Worm (Caenorhabditis elegans) whole organism, L2 larva: ENCODE results near the gene Y57G11C.499.
A peak's percentile ranks its signal among the peaks of the same experiment; 100 is the strongest.

Source experiments
- C34F6.9 ChIP-seq: fragments of 150-350 bp; optimal IDR thresholded peaks from 2 replicates; lab custom pipeline; 2014; ENCODE audit warnings: missing biosample characterization, missing genetic modification characterization
- F13H6.1 ChIP-seq: sonication (generic microtip); optimal IDR thresholded peaks from 2 replicates; lab custom pipeline; 2016; ENCODE audit warnings: missing genetic modification characterization, missing compliant biosample characterization
- R02D3.7 ChIP-seq: fragments of 150-350 bp; optimal IDR thresholded peaks from 2 replicates; lab custom pipeline; 2014; ENCODE audit warnings: missing biosample characterization, missing genetic modification characterization
- Y55F3AM.14 ChIP-seq: fragments of 200-800 bp; sonication (Bioruptor generic); optimal IDR thresholded peaks from 2 replicates; lab custom pipeline; 2018; ENCODE audit warnings: mild to moderate bottlenecking, missing genetic modification characterization, missing compliant biosample characterization
- aly-2 ChIP-seq: fragments of 150-350 bp; optimal IDR thresholded peaks from 2 replicates; lab custom pipeline; 2014; ENCODE audit warnings: missing biosample characterization, missing genetic modification characterization
- ama-1 ChIP-seq: fragments of 150-350 bp; optimal IDR thresholded peaks from 2 replicates; lab custom pipeline; 2018; ENCODE audit warnings: inconsistent platforms
- blmp-1 ChIP-seq: sonication (generic microtip); optimal IDR thresholded peaks from 2 replicates; lab custom pipeline; 2017; ENCODE audit warnings: missing genetic modification characterization, mild to moderate bottlenecking, missing compliant biosample characterization, antibody characterized with exemption, moderate library complexity; ENCODE audit not compliant: insufficient read depth
- ceh-16 ChIP-seq: fragments of 150-350 bp; optimal IDR thresholded peaks from 2 replicates; lab custom pipeline; 2014; ENCODE audit warnings: missing biosample characterization, missing genetic modification characterization
- ceh-82 ChIP-seq: fragments of 150-350 bp; optimal IDR thresholded peaks from 2 replicates; lab custom pipeline; 2014; ENCODE audit warnings: missing biosample characterization, missing genetic modification characterization
- crh-2 ChIP-seq: sonication (generic microtip); optimal IDR thresholded peaks from 2 replicates; lab custom pipeline; 2017; ENCODE audit warnings: missing biosample characterization, missing genetic modification characterization
- dmd-4 ChIP-seq: sonication (generic microtip); optimal IDR thresholded peaks from 2 replicates; lab custom pipeline; 2017; ENCODE audit warnings: missing biosample characterization, missing genetic modification characterization
- egl-27 ChIP-seq: sonication (generic microtip); optimal IDR thresholded peaks from 3 replicates; lab custom pipeline; 2017; ENCODE audit warnings: missing biosample characterization, missing genetic modification reagents, missing genetic modification characterization
- elt-1 ChIP-seq: fragments of 150-350 bp; optimal IDR thresholded peaks from 2 replicates; lab custom pipeline; 2014; ENCODE audit warnings: missing biosample characterization, missing genetic modification characterization
- elt-3 ChIP-seq: sonication (generic microtip); optimal IDR thresholded peaks from 2 replicates; lab custom pipeline; 2017; ENCODE audit warnings: missing biosample characterization, missing genetic modification characterization
- fos-1 ChIP-seq: fragments of 150-350 bp; optimal IDR thresholded peaks from 2 replicates; lab custom pipeline; 2014; ENCODE audit warnings: missing biosample characterization, missing genetic modification characterization
- gmeb-1 ChIP-seq: fragments of 150-350 bp; optimal IDR thresholded peaks from 2 replicates; lab custom pipeline; 2014; ENCODE audit warnings: missing biosample characterization, missing genetic modification characterization
- lin-11 ChIP-seq: fragments of 150-350 bp; sonication (generic microtip); optimal IDR thresholded peaks from 2 replicates; lab custom pipeline; 2014; ENCODE audit warnings: missing biosample characterization, missing genetic modification characterization, inconsistent platforms, mixed read lengths
- lin-13 ChIP-seq: fragments of 150-350 bp; optimal IDR thresholded peaks from 2 replicates; lab custom pipeline; 2014; ENCODE audit warnings: missing biosample characterization, missing genetic modification reagents, missing genetic modification characterization
- lin-39 ChIP-seq: fragments of 150-350 bp; optimal IDR thresholded peaks from 2 replicates; lab custom pipeline; 2014; ENCODE audit warnings: missing biosample characterization, missing genetic modification reagents, missing genetic modification characterization
- lsy-2 ChIP-seq, 2 experiments: fragments of 150-350 bp in 1 of 2; sonication (generic microtip) in 1 of 2; optimal IDR thresholded peaks; 2 replicates each; lab custom pipeline; 2014 to 2017; ENCODE audit warnings: missing biosample characterization in 2 of 2, missing genetic modification characterization in 2 of 2
- mab-5 ChIP-seq: fragments of 150-350 bp; optimal IDR thresholded peaks from 2 replicates; lab custom pipeline; 2014; ENCODE audit warnings: missing biosample characterization, missing genetic modification characterization
- mbf-1 ChIP-seq: sonication (generic microtip); optimal IDR thresholded peaks from 2 replicates; lab custom pipeline; 2017; ENCODE audit warnings: missing biosample characterization, missing genetic modification characterization
- mdl-1 ChIP-seq, 2 experiments: fragments of 150-350 bp in 1 of 2; sonication (generic microtip) in 1 of 2; optimal IDR thresholded peaks; 2 replicates each; lab custom pipeline; 2017; ENCODE audit warnings: missing biosample characterization in 2 of 2, missing genetic modification characterization in 2 of 2
- nhr-10 ChIP-seq: sonication (generic microtip); optimal IDR thresholded peaks from 2 replicates; lab custom pipeline; 2017; ENCODE audit warnings: missing biosample characterization, missing genetic modification characterization
- nhr-11 ChIP-seq: fragments of 150-350 bp; optimal IDR thresholded peaks from 2 replicates; lab custom pipeline; 2014; ENCODE audit warnings: missing biosample characterization, missing genetic modification characterization
- nhr-12 ChIP-seq: fragments of 150-350 bp; optimal IDR thresholded peaks from 2 replicates; lab custom pipeline; 2014; ENCODE audit warnings: missing biosample characterization, missing genetic modification characterization
- nhr-129 ChIP-seq: fragments of 150-350 bp; optimal IDR thresholded peaks from 2 replicates; lab custom pipeline; 2014; ENCODE audit warnings: missing biosample characterization, missing genetic modification characterization
- nhr-21 ChIP-seq: fragments of 150-350 bp; optimal IDR thresholded peaks from 2 replicates; lab custom pipeline; 2014; ENCODE audit warnings: missing biosample characterization, missing genetic modification characterization
- nhr-23 ChIP-seq: fragments of 150-350 bp; optimal IDR thresholded peaks from 2 replicates; lab custom pipeline; 2014; ENCODE audit warnings: missing biosample characterization, missing genetic modification reagents, missing genetic modification characterization
- nhr-237 ChIP-seq: fragments of 150-350 bp; optimal IDR thresholded peaks from 2 replicates; lab custom pipeline; 2014; ENCODE audit warnings: missing biosample characterization, missing genetic modification characterization
- nhr-25 ChIP-seq: fragments of 150-350 bp; sonication (generic microtip); optimal IDR thresholded peaks from 3 replicates; lab custom pipeline; 2014; ENCODE audit warnings: missing biosample characterization, missing genetic modification characterization
- nhr-6 ChIP-seq: fragments of 150-350 bp; optimal IDR thresholded peaks from 2 replicates; lab custom pipeline; 2014; ENCODE audit warnings: missing biosample characterization, missing genetic modification characterization
- nhr-77 ChIP-seq: fragments of 150-350 bp; optimal IDR thresholded peaks from 2 replicates; lab custom pipeline; 2014; ENCODE audit warnings: missing biosample characterization, missing genetic modification characterization
- peb-1 ChIP-seq: fragments of 150-350 bp; optimal IDR thresholded peaks from 2 replicates; lab custom pipeline; 2014; ENCODE audit warnings: missing biosample characterization, missing genetic modification characterization
- sem-4 ChIP-seq: fragments of 150-350 bp; optimal IDR thresholded peaks from 2 replicates; lab custom pipeline; 2014; ENCODE audit warnings: missing biosample characterization, missing genetic modification reagents, missing genetic modification characterization
- skn-1 ChIP-seq: sonication (generic microtip); optimal IDR thresholded peaks from 2 replicates; lab custom pipeline; 2017; ENCODE audit warnings: missing biosample characterization, missing genetic modification characterization
- sma-3 ChIP-seq: sonication (generic microtip); optimal IDR thresholded peaks from 2 replicates; lab custom pipeline; 2016; ENCODE audit warnings: missing genetic modification reagents, missing genetic modification characterization, missing compliant biosample characterization
- sma-9 ChIP-seq, 2 experiments: fragments of 150-350 bp in 1 of 2; sonication (generic microtip) in 1 of 2; optimal IDR thresholded peaks; 2 replicates each; lab custom pipeline; 2014 to 2016; ENCODE audit warnings: missing genetic modification characterization in 2 of 2, mild to moderate bottlenecking in 1 of 2, missing biosample characterization in 1 of 2, missing compliant biosample characterization in 1 of 2, missing genetic modification reagents in 1 of 2, moderate library complexity in 1 of 2
- snpc-4 ChIP-seq: fragments of 150-350 bp; optimal IDR thresholded peaks from 2 replicates; lab custom pipeline; 2014; ENCODE audit warnings: missing biosample characterization, missing genetic modification characterization
- unc-39 ChIP-seq: fragments of 150-350 bp; optimal IDR thresholded peaks from 2 replicates; lab custom pipeline; 2014; ENCODE audit warnings: missing biosample characterization, missing genetic modification characterization
- unc-55 ChIP-seq: fragments of 150-350 bp; sonication (generic microtip); optimal IDR thresholded peaks from 3 replicates; lab custom pipeline; 2014; ENCODE audit warnings: missing biosample characterization, missing genetic modification reagents, missing genetic modification characterization
- unc-62 ChIP-seq: fragments of 150-350 bp; optimal IDR thresholded peaks from 2 replicates; lab custom pipeline; 2014; ENCODE audit warnings: missing biosample characterization, missing genetic modification reagents, missing genetic modification characterization
- zag-1 ChIP-seq: fragments of 150-350 bp; optimal IDR thresholded peaks from 2 replicates; lab custom pipeline; 2014; ENCODE audit warnings: missing biosample characterization, missing genetic modification characterization
- ztf-1 ChIP-seq: fragments of 200-800 bp; sonication (Bioruptor generic); conservative IDR thresholded peaks from 2 replicates; pipeline ENCODE4 v1.3.6; 2022; ENCODE audit warnings: missing genetic modification characterization, missing compliant biosample characterization
- ztf-11 ChIP-seq: sonication (generic microtip); optimal IDR thresholded peaks from 2 replicates; lab custom pipeline; 2017; ENCODE audit warnings: missing biosample characterization, missing genetic modification characterization
- ztf-4 ChIP-seq: fragments of 150-350 bp; optimal IDR thresholded peaks from 2 replicates; lab custom pipeline; 2014; ENCODE audit warnings: missing biosample characterization, missing genetic modification characterization

Y57G11C.499 gene

DNA sequence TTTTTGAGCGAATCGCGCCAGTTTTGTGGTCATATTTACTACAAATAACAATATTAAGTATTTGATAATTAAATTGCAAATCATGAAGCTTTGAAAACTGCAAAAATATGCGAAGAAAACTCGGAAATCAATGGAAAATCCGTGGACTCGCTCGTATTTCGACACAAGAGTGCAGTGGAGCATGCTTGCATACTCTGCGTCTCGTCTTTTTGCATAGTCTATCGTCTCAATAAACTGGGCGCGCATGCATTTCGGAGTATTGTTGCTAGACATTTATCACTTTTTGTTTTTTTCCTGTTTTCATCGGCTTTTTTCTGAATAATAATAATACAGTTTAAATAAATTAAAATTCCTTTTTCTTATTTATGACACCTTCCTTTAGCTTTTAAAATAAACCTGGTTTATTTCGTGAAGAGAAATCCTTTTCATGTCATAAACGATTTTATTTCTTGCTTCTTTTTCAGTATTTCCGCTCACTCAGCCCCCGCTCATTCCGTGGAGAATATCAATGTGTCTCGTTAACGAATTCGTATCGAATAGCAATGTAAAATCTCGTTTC lies 13.0 kb upstream of the Y57G11C.499 start, which contains the start of the genes mrps-7 and Y57G11C.3:
TSS of gene mrps-7 (minus strand) at position 38 of the 559 bp plus-strand sequence.
TSS of gene Y57G11C.3 (plus strand) at position 509 of the 559 bp plus-strand sequence.
- TF ChIP-seq egl-27 (tag; lab: Kevin White, UChicago) (peak; percentile 86), nhr-23 (tag; lab: Kevin White, UChicago) (no peak), ceh-82 (tag; lab: Kevin White, UChicago) (peak; percentile 63), aly-2 (no peak), zag-1 (tag; lab: Kevin White, UChicago) (peak; percentile 73), nhr-12 (tag; lab: Kevin White, UChicago) (no peak), unc-55 (GFP tag; lab: Kevin White, UChicago) (peak; percentile 99), ama-1 (lab: Kevin White, UChicago) (peak; percentile 72), nhr-21 (tag; lab: Kevin White, UChicago) (peak; percentile 93), nhr-25 (tag; lab: Kevin White, UChicago) (peak; percentile 92), sma-3 (GFP tag; lab: Kevin White, UChicago) (peak; percentile 93), R02D3.7 (tag; lab: Kevin White, UChicago) (peak; percentile 96), blmp-1 (tag; lab: Kevin White, UChicago) (peak; percentile 70), gmeb-1 (tag; lab: Kevin White, UChicago) (peak; percentile 91), elt-1 (tag; lab: Kevin White, UChicago) (no peak), ztf-11 (peak; percentile 55), mdl-1 (tag; optimal IDR thresholded peaks at IDR 0.05; lab: Kevin White, UChicago) (peak; percentile 70 to 78), nhr-129 (peak; percentile 95), nhr-77 (peak; percentile 37), lsy-2 (tag; optimal IDR thresholded peaks at IDR 0.05; lab: Kevin White, UChicago) (peak; percentile 91 to 95), unc-62 (GFP tag; lab: Kevin White, UChicago) (no peak), nhr-10 (tag; lab: Kevin White, UChicago) (peak; percentile 47), fos-1 (peak; percentile 68), Y55F3AM.14 (GFP tag; lab: Kevin White, UChicago) (peak; percentile 14), mab-5 (peak; percentile 91), unc-39 (tag; lab: Kevin White, UChicago) (no peak), lin-13 (GFP tag; lab: Kevin White, UChicago) (peak; percentile 93), elt-3 (tag; lab: Kevin White, UChicago) (no peak), nhr-237 (tag; lab: Kevin White, UChicago) (no peak), crh-2 (tag; lab: Kevin White, UChicago) (peak; percentile 94), peb-1 (tag; lab: Kevin White, UChicago) (no peak), lin-39 (tag; lab: Kevin White, UChicago) (peak; percentile 82), ztf-1 (GFP tag; lab: Robert Waterston, UW) (no peak), dmd-4 (tag; lab: Kevin White, UChicago) (no peak), nhr-6 (tag; lab: Kevin White, UChicago) (peak; percentile 90), skn-1 (tag; lab: Kevin White, UChicago) (no peak), nhr-11 (no peak), snpc-4 (tag; lab: Kevin White, UChicago) (peak; percentile 83), ztf-4 (peak; percentile 79), C34F6.9 (peak; percentile 97), ceh-16 (tag; lab: Kevin White, UChicago) (peak; percentile 86), sma-9 (GFP tag; optimal IDR thresholded peaks at IDR 0.05; lab: Kevin White, UChicago) (peak; percentile 89), sma-9 (tag; optimal IDR thresholded peaks at IDR 0.05; lab: Kevin White, UChicago) (no peak), sem-4 (tag; lab: Kevin White, UChicago) (peak; percentile 71), F13H6.1 (peak; percentile 88), lin-11 (tag; lab: Kevin White, UChicago) (peak; percentile 91), mbf-1 (no peak)
- TF ChIP-seq, all 48 proteins: peak for 32
